Worm (Caenorhabditis elegans): ENCODE data around the gene acs-19.
"Not testable (repeated sequence)": the region's sequence is repeated elsewhere in the genome, so short reads cannot be mapped to it uniquely, and the experiment has no call there.

Gene acs-19

DNA sequence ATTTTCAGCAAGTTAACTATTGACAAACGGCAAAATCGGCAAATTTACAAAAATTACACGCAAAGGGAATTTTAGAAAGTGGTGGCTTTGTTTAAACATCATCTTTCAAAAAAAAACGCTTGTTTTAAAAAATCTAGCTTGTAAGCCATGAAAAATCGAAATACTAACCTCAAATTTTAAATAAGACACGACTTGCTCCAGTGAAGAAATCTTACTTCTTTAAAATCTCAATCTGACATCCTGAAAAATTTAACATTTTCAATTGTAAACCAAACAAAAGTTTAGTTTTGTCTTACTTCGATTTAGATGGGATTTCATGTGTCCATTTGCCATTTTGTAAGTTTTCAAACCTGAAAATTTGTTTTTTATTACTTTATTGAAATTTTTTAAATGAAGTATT lies 32.5 kb upstream of the acs-19 start (continued):
- no peak for TF ChIP-seq lsy-27 (tag; optimal IDR thresholded peaks at IDR 0.05; ENCODE audit: borderline replicate concordance, insufficient read depth)
- no peak for TF ChIP-seq F33H1.4 (GFP tag; IDR thresholded peaks at IDR 0.05)

DNA sequence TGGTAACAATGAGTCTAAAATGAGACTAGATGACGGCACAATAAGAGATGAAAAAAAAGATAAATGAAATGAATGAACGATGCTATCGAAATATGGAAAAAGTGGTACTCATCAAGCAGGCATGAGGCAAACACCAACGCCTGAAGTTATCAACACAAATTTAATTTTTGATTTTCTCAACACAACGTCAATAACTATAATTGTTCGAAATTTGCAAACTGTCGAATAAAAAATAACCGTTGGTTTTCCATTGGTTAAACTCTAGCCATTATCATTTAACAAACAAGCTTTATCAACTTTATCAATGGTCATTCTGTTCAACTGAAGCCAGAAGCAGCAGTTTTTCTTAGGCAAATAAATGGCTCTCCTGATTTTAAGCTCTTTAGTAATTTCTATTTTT lies 32.0 kb upstream of the acs-19 start, which contains the start of gene cyp-25A1:
Gene cyp-25A1 (plus strand): TSS at position 301 of the 400 bp plus-strand sequence.
- no peak for TF ChIP-seq hsf-1 (GFP tag; IDR thresholded peaks at IDR 0.05)
- no peak for TF ChIP-seq F57A8.1 (GFP tag; optimal IDR thresholded peaks at IDR 0.05)
- TF ChIP-seq ztf-25 (GFP tag; IDR thresholded peaks at IDR 0.05): no peak
- no peak for TF ChIP-seq ztf-22 (GFP tag; optimal IDR thresholded peaks at IDR 0.05)
- TF ChIP-seq nfya-1 (tag; optimal IDR thresholded peaks at IDR 0.05; ENCODE audit: borderline replicate concordance, insufficient read depth): no peak
- TF ChIP-seq tbx-9 (tag; optimal IDR thresholded peaks at IDR 0.05; ENCODE audit: borderline replicate concordance): no peak
- no peak for TF ChIP-seq hmg-20 (GFP tag; IDR thresholded peaks at IDR 0.05)
- TF ChIP-seq egrh-3 (GFP tag; IDR thresholded peaks at IDR 0.05): no peak
- no peak for TF ChIP-seq F23B12.7 (tag; optimal IDR thresholded peaks at IDR 0.05; ENCODE audit: insufficient read depth)
- no peak for TF ChIP-seq athp-1 (tag; optimal IDR thresholded peaks at IDR 0.05)
- no peak for TF ChIP-seq ztf-28 (GFP tag; IDR thresholded peaks at IDR 0.05)
- no peak for TF ChIP-seq dox-1 (GFP tag; IDR thresholded peaks at IDR 0.05)
- TF ChIP-seq B0261.1 (tag; optimal IDR thresholded peaks at IDR 0.05): no peak
- TF ChIP-seq nhr-120 (GFP tag; IDR thresholded peaks at IDR 0.05): no peak
- no peak for TF ChIP-seq nfya-2 (GFP tag; IDR thresholded peaks at IDR 0.05)

DNA sequence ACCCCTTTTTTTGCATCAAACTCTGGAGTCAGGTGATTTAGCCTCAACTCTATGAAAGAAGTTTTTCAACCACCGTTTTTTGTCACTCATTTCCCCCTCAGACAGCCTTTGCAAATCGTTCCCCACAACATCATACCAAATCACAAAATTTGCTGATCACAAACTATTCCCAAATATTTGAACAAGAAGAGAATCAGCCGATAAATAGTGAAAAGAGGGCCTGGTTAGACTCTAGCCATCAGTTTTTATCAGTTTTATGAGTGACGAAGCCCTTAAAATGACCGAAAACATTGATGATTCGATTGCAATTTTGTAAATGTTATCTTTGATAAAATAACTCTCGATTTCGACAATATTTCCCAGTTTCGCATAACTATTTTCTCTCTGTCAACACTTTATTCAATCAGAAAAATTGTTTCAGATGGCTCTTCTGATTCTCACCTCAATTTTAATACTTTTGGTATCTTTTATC lies 29.5 kb upstream of the acs-19 start, which contains the start of gene cyp-25A2:
Gene cyp-25A2 (plus strand): TSS at position 422 of the 472 bp plus-strand sequence.
- TF ChIP-seq cebp-1 (GFP tag; IDR thresholded peaks at IDR 0.05) (no peak), cebp-1 (tag; optimal IDR thresholded peaks at IDR 0.05) (no peak), nhr-80 (tag; optimal IDR thresholded peaks at IDR 0.05) (peak; percentile 78)

DNA sequence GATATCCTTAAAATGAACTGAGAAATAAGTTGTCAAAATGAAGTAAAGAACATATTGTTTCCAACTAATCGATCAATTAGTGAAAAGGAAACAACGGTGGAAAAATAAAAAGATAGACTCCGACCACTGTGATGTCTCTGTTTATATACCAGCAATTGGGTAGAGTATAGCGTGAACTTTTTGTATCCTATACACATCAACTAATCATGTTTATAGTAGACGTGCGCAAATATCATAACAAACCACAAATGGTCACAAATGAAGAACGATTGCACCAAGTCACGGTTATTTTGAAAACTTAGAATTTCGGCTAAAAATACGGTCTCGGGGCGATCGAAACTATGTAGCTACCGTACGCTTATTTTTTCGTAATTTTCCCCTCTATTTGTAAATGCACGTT lies 24.7 kb upstream of the acs-19 start, which contains the start of gene cyp-25A3:
Gene cyp-25A3 (minus strand): TSS at position 101 of the 400 bp plus-strand sequence.
- TF ChIP-seq rec-8 (tag; optimal IDR thresholded peaks at IDR 0.05) (no peak), Y56A3A.18 (GFP tag; IDR thresholded peaks at IDR 0.05) (no peak), K11D2.4 (GFP tag; IDR thresholded peaks at IDR 0.05) (no peak)

DNA sequence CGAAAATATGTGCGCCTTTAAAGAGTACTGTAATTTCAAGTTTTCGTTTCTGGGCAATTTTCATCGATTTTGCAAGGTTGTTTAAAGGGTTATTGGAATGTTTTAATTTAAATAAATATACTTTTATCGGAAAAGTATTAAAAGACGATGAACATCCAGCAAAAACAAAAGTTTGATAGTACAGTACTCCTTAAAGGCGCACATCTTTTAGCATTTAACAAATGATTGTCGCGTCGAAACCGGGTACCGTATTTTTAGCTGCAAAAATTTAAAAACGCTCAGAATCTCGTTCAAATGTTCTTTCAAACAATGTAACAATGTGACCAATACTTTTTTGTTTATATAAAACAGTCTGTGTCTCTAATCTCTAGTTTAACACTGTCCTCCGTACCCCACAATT lies 24.0 kb upstream of the acs-19 start, which contains the start of gene C36A4.11:
Gene C36A4.11 (plus strand): TSS at position 301 of the 400 bp plus-strand sequence.
- TF ChIP-seq dox-1 (GFP tag; IDR thresholded peaks at IDR 0.05); snpc-4 (GFP tag; optimal IDR thresholded peaks at IDR 0.05); snpc-4 (tag; optimal IDR thresholded peaks at IDR 0.05); nhr-80 (tag; optimal IDR thresholded peaks at IDR 0.05): not testable (repeated sequence)

DNA sequence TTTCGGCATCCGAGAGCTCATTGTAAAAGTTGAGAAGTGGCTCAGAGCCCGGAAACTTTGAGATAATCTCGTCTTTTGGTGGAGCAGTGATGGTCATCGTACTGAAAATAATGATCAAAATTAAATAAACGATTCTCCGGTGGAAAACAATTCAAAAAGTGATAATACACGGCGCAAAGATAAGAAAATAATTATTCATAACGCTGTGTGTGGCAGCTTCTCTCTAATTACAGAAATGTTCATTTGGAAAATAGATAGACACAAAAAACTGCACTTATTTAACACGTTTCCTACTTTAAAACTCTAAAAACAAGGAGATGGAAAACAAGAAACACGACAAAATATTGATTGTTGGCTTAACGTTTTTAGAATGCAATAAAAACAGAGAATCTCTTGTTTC lies 20.8 kb upstream of the acs-19 start, which contains the start of gene C36A4.4:
Gene C36A4.4 (minus strand): TSS at position 101 of the 400 bp plus-strand sequence.
- TF ChIP-seq Y67H2A.10 (GFP tag; conservative IDR thresholded peaks at IDR 0.05); nhr-120 (GFP tag; IDR thresholded peaks at IDR 0.05); gei-17 (GFP tag; optimal IDR thresholded peaks at IDR 0.05): not testable (repeated sequence)

DNA sequence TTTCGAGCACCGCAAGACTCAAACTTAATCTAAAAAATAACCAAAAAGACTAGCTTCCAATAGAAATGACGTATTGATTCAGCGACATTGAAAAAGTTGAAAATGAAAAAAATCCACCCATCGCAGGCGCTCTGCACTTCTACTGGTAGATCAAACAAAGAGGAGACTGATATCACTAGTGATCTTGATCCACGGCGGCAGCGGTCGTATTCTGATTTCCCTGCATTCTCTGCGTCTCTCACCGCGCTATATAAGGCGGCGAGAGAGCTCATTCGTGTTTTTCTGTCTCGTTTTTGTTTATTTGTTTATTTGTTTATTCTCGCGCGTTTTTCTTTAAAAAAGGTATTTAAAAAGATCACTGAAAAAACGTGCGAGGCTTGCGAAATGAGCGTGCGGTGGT lies 20.1 kb upstream of the acs-19 start:
- peak; percentile 81 for TF ChIP-seq Y53G8AR.9 (GFP tag; conservative IDR thresholded peaks at IDR 0.05)
- TF ChIP-seq ceh-91 (GFP tag; IDR thresholded peaks at IDR 0.05): peak; percentile 84
- peak; percentile 97 for TF ChIP-seq madf-6 (GFP tag; IDR thresholded peaks at IDR 0.05)
- peak; percentile 42; the same call in 1 of the 2 replicates for TF ChIP-seq hmg-1.2 (GFP tag; IDR thresholded peaks at IDR 0.05)
- TF ChIP-seq efl-1 (GFP tag; optimal IDR thresholded peaks at IDR 0.05): peak; percentile 84
- TF ChIP-seq rcor-1 (GFP tag; IDR thresholded peaks at IDR 0.05): peak; percentile 72
- peak; percentile 2 for TF ChIP-seq tlf-1 (GFP tag; optimal IDR thresholded peaks at IDR 0.05)
- peak; percentile 81 for TF ChIP-seq D2030.7 (GFP tag; IDR thresholded peaks at IDR 0.05)
- TF ChIP-seq ekl-4 (GFP tag; IDR thresholded peaks at IDR 0.05): peak; percentile 37; the same call in 1 of the 2 replicates
- peak; percentile 87 for TF ChIP-seq madf-8 (GFP tag; conservative IDR thresholded peaks at IDR 0.05)
- TF ChIP-seq C17E4.6 (GFP tag; IDR thresholded peaks at IDR 0.05): peak; percentile 66; the same call in 1 of the 2 replicates
